Fruit fly (Drosophila melanogaster) whole organism, embryonic: Measurements from ENCODE around the gene CG10031.

Source experiments
- CG10274 ChIP-seq: fragments of 200-800 bp; sonication (Bioruptor generic); optimal IDR thresholded peaks from 3 replicates; lab custom pipeline; 2017; ENCODE audit warnings: missing biosample characterization, mild to moderate bottlenecking, missing genetic modification characterization
- CG1233 ChIP-seq: fragments of 200-800 bp; sonication (Bioruptor generic); optimal IDR thresholded peaks from 4 replicates; lab custom pipeline; 2018; ENCODE audit warnings: missing biosample characterization, mild to moderate bottlenecking, missing genetic modification characterization
- CG14050 ChIP-seq: fragments of 200-800 bp; sonication (Bioruptor generic); IDR thresholded peaks from 3 replicates; pipeline ENCODE4 v1.3.6; 2022; ENCODE audit warnings: missing biosample characterization, missing genetic modification characterization
- CG14667 ChIP-seq: fragments of 200-800 bp; sonication (Bioruptor generic); IDR thresholded peaks from 2 replicates; pipeline ENCODE4 v1.3.6; 2022; ENCODE audit warnings: missing biosample characterization, missing genetic modification characterization
- CG14860 ChIP-seq: fragments of 200-800 bp; sonication (Bioruptor generic); IDR thresholded peaks from 3 replicates; pipeline ENCODE4 v1.3.6; 2022; ENCODE audit warnings: missing biosample characterization, missing genetic modification characterization; ENCODE audit not compliant: partially characterized antibody
- CG1529 ChIP-seq: fragments of 200-800 bp; sonication (Bioruptor generic); optimal IDR thresholded peaks from 3 replicates; lab custom pipeline; 2018; ENCODE audit warnings: missing biosample characterization, missing genetic modification characterization
- CG15479 ChIP-seq: fragments of 200-800 bp; sonication (Bioruptor generic); optimal IDR thresholded peaks from 3 replicates; lab custom pipeline; 2019; ENCODE audit warnings: missing biosample characterization, mild to moderate bottlenecking, missing genetic modification characterization, moderate library complexity
- CG18764 ChIP-seq: fragments of 200-800 bp; sonication (Bioruptor generic); optimal IDR thresholded peaks from 3 replicates; lab custom pipeline; 2016; ENCODE audit warnings: missing biosample characterization, missing genetic modification characterization
- CG32767 ChIP-seq: fragments of 200-800 bp; sonication (Bioruptor generic); IDR thresholded peaks from 2 replicates; pipeline ENCODE4 v1.3.6; 2022; ENCODE audit warnings: missing biosample characterization, missing genetic modification characterization
- CG34224 ChIP-seq: fragments of 200-800 bp; sonication (Bioruptor generic); IDR thresholded peaks from 3 replicates; pipeline ENCODE4 v1.3.6; 2022; ENCODE audit warnings: missing biosample characterization, missing genetic modification characterization; ENCODE audit not compliant: partially characterized antibody
- CG3847 ChIP-seq: fragments of 200-800 bp; sonication (Bioruptor generic); IDR thresholded peaks from 2 replicates; pipeline ENCODE4 v1.3.6; 2022; ENCODE audit warnings: missing biosample characterization, missing genetic modification characterization
- CG4360 ChIP-seq: fragments of 200-800 bp; sonication (Bioruptor generic); IDR thresholded peaks from 2 replicates; pipeline ENCODE4 v1.3.6; 2022; ENCODE audit warnings: missing biosample characterization, missing genetic modification characterization
- CG6272 ChIP-seq: fragments of 200-800 bp; sonication (Bioruptor generic); IDR thresholded peaks from 2 replicates; pipeline ENCODE4 v1.3.6; 2022; ENCODE audit warnings: missing biosample characterization, missing genetic modification characterization
- CG8944 ChIP-seq: fragments of 200-800 bp; sonication (Bioruptor generic); optimal IDR thresholded peaks from 3 replicates; lab custom pipeline; 2016; ENCODE audit warnings: missing biosample characterization, missing genetic modification characterization
- Dbx ChIP-seq: fragments of 200-800 bp; sonication (Bioruptor generic); IDR thresholded peaks from 3 replicates; pipeline ENCODE4 v1.3.6; 2022; ENCODE audit warnings: missing biosample characterization, missing genetic modification characterization
- Doc2 ChIP-seq: fragments of 200-800 bp; sonication (Bioruptor generic); IDR thresholded peaks from 2 replicates; pipeline ENCODE4 v1.3.6; 2022; ENCODE audit warnings: missing biosample characterization, missing genetic modification characterization
- Dp ChIP-seq: fragments of 200-800 bp; sonication (Bioruptor generic); optimal IDR thresholded peaks from 2 replicates; lab custom pipeline; 2018; ENCODE audit warnings: missing biosample characterization, mild to moderate bottlenecking, missing genetic modification characterization, moderate library complexity
- GATAe ChIP-seq: fragments of 200-800 bp; sonication (Bioruptor generic); conservative IDR thresholded peaks from 2 replicates; pipeline ENCODE4 v1.3.6; 2022; ENCODE audit warnings: missing biosample characterization, missing genetic modification characterization
- HHEX ChIP-seq: fragments of 200-800 bp; sonication (Bioruptor generic); optimal IDR thresholded peaks from 3 replicates; lab custom pipeline; 2017; ENCODE audit warnings: missing biosample characterization, mild to moderate bottlenecking, missing genetic modification characterization, missing genetic modification reagents
- Hey ChIP-seq: fragments of 200-800 bp; sonication (Bioruptor generic); optimal IDR thresholded peaks from 3 replicates; lab custom pipeline; 2018; ENCODE audit warnings: missing biosample characterization, mild to moderate bottlenecking, missing genetic modification characterization
- Kr ChIP-seq: fragments of 200-800 bp; sonication (Bioruptor generic); optimal IDR thresholded peaks from 2 replicates; lab custom pipeline; 2017; ENCODE audit warnings: missing biosample characterization, mild to moderate bottlenecking, missing genetic modification characterization
- Mrtf ChIP-seq: fragments of 200-800 bp; sonication (Bioruptor generic); IDR thresholded peaks from 3 replicates; pipeline ENCODE4 v1.3.6; 2022; ENCODE audit warnings: missing biosample characterization, missing genetic modification characterization
- NC2β ChIP-seq: fragments of 200-800 bp; sonication (Bioruptor generic); optimal IDR thresholded peaks from 2 replicates; lab custom pipeline; 2016; ENCODE audit warnings: missing biosample characterization, missing genetic modification characterization
- NK7.1 ChIP-seq: fragments of 200-800 bp; sonication (Bioruptor generic); optimal IDR thresholded peaks from 3 replicates; lab custom pipeline; 2016; ENCODE audit warnings: missing biosample characterization, missing genetic modification characterization
- Nf-YC ChIP-seq: fragments of 200-800 bp; optimal IDR thresholded peaks from 3 replicates; lab custom pipeline; 2019; ENCODE audit warnings: missing biosample characterization, mild to moderate bottlenecking, missing genetic modification characterization, moderate library complexity
- Rx ChIP-seq: fragments of 200-800 bp; sonication (Bioruptor generic); IDR thresholded peaks from 2 replicates; pipeline ENCODE4 v1.3.6; 2022; ENCODE audit warnings: missing biosample characterization, missing genetic modification characterization
- Sox102F ChIP-seq: fragments of 200-800 bp; sonication (Bioruptor generic); optimal IDR thresholded peaks from 2 replicates; lab custom pipeline; 2018; ENCODE audit warnings: missing biosample characterization, mild to moderate bottlenecking, missing genetic modification characterization, moderate library complexity
- Spps ChIP-seq: fragments of 200-800 bp; sonication (Bioruptor generic); optimal IDR thresholded peaks from 2 replicates; lab custom pipeline; 2018; ENCODE audit warnings: missing biosample characterization, mild to moderate bottlenecking, missing genetic modification characterization
- YL-1 ChIP-seq: fragments of 200-800 bp; sonication (Bioruptor generic); optimal IDR thresholded peaks from 3 replicates; lab custom pipeline; 2017; ENCODE audit warnings: missing biosample characterization, mild to moderate bottlenecking, missing genetic modification characterization
- ab ChIP-seq: fragments of 200-800 bp; sonication (Bioruptor generic); optimal IDR thresholded peaks from 2 replicates; lab custom pipeline; 2016; ENCODE audit warnings: missing biosample characterization, missing genetic modification characterization
- ato ChIP-seq: fragments of 200-800 bp; sonication (Bioruptor generic); IDR thresholded peaks from 2 replicates; pipeline ENCODE4 v1.3.6; 2022; ENCODE audit warnings: missing biosample characterization, missing genetic modification characterization; ENCODE audit not compliant: partially characterized antibody
- bab2 ChIP-seq: fragments of 200-800 bp; sonication (Bioruptor generic); optimal IDR thresholded peaks from 2 replicates; lab custom pipeline; 2016; ENCODE audit warnings: missing biosample characterization, missing genetic modification characterization
- cad ChIP-seq: fragments of >200 bp; optimal IDR thresholded peaks from 2 replicates; lab custom pipeline; 2017; ENCODE audit warnings: missing biosample characterization, missing genetic modification characterization
- chif ChIP-seq, 2 experiments: fragments of 200-800 bp; sonication (Bioruptor generic); optimal IDR thresholded peaks; 3 replicates each; lab custom pipeline; 2016; ENCODE audit warnings: missing biosample characterization in 2 of 2, missing genetic modification characterization in 2 of 2
- crc ChIP-seq: fragments of 200-800 bp; sonication (Bioruptor generic); optimal IDR thresholded peaks from 2 replicates; lab custom pipeline; 2016; ENCODE audit warnings: missing biosample characterization, missing genetic modification characterization
- dan ChIP-seq: fragments of 200-800 bp; sonication (Bioruptor generic); IDR thresholded peaks from 2 replicates; pipeline ENCODE4 v1.3.6; 2022; ENCODE audit warnings: missing biosample characterization, missing genetic modification characterization
- eyg ChIP-seq: fragments of 200-800 bp; sonication (Bioruptor generic); optimal IDR thresholded peaks from 3 replicates; lab custom pipeline; 2016; ENCODE audit warnings: missing biosample characterization, missing genetic modification characterization
- gsb-n ChIP-seq: fragments of 200-800 bp; sonication (Bioruptor generic); optimal IDR thresholded peaks from 3 replicates; lab custom pipeline; 2018; ENCODE audit warnings: missing biosample characterization, mild to moderate bottlenecking, missing genetic modification characterization
- ham ChIP-seq: fragments of 200-800 bp; sonication (Bioruptor generic); IDR thresholded peaks from 2 replicates; pipeline ENCODE4 v1.3.6; 2022; ENCODE audit warnings: missing biosample characterization, missing genetic modification characterization
- hb ChIP-seq: fragments of 200-800 bp; sonication (Bioruptor generic); IDR thresholded peaks from 3 replicates; pipeline ENCODE4 v1.3.6; 2022; ENCODE audit warnings: missing biosample characterization, missing genetic modification characterization; ENCODE audit not compliant: partially characterized antibody
- klu ChIP-seq: fragments of 200-800 bp; sonication (Bioruptor generic); IDR thresholded peaks from 2 replicates; pipeline ENCODE4 v1.3.6; 2022; ENCODE audit warnings: missing biosample characterization, missing genetic modification characterization
- mirr ChIP-seq: fragments of 200-800 bp; sonication (Bioruptor generic); optimal IDR thresholded peaks from 3 replicates; lab custom pipeline; 2018; ENCODE audit warnings: missing biosample characterization, mild to moderate bottlenecking, missing genetic modification characterization
- oc ChIP-seq: fragments of 200-800 bp; sonication (Bioruptor generic); optimal IDR thresholded peaks from 2 replicates; lab custom pipeline; 2018; ENCODE audit warnings: missing biosample characterization, mild to moderate bottlenecking, missing genetic modification characterization, moderate library complexity
- row ChIP-seq: fragments of 200-800 bp; sonication (Bioruptor generic); IDR thresholded peaks from 3 replicates; pipeline ENCODE4 v1.3.6; 2022; ENCODE audit warnings: missing biosample characterization, missing genetic modification characterization
- slou ChIP-seq: fragments of 200-800 bp; sonication (Bioruptor generic); optimal IDR thresholded peaks from 3 replicates; lab custom pipeline; 2016; ENCODE audit warnings: missing biosample characterization, missing genetic modification characterization
- sna ChIP-seq: fragments of 200-800 bp; sonication (Bioruptor generic); IDR thresholded peaks from 2 replicates; pipeline ENCODE4 v1.3.6; 2022; ENCODE audit warnings: missing biosample characterization, missing genetic modification characterization; ENCODE audit not compliant: partially characterized antibody
- unpg ChIP-seq: fragments of 200-800 bp; sonication (Bioruptor generic); optimal IDR thresholded peaks from 3 replicates; lab custom pipeline; 2018; ENCODE audit warnings: missing biosample characterization, mild to moderate bottlenecking, missing genetic modification characterization, moderate library complexity
- wor ChIP-seq: fragments of 200-800 bp; sonication (Bioruptor generic); IDR thresholded peaks from 2 replicates; pipeline ENCODE4 v1.3.6; 2022; ENCODE audit warnings: missing biosample characterization, missing genetic modification characterization
- yki ChIP-seq: fragments of >200 bp; optimal IDR thresholded peaks from 3 replicates; lab custom pipeline; 2018
- zen2 ChIP-seq: fragments of 200-800 bp; sonication (Bioruptor generic); IDR thresholded peaks from 3 replicates; pipeline ENCODE4 v1.3.6; 2022; ENCODE audit warnings: missing biosample characterization, missing genetic modification characterization; ENCODE audit not compliant: partially characterized antibody

Gene CG10031

dm6 chr2L:3657349-3658142, 41.3 kb downstream of the CG10031 start (continued):
- TF ChIP-seq CG34224 (GFP tag; lab: Robert Waterston, UW) (no peak), CG8944 (GFP tag; lab: Kevin White, UChicago) (no peak), row (GFP tag; lab: Robert Waterston, UW) (peak; percentile 72; the same call in 2 of the 3 replicates), CG32767 (GFP tag; lab: Robert Waterston, UW) (peak; percentile 80), CG18764 (GFP tag; lab: Kevin White, UChicago) (peak; percentile 36), yki (peak; percentile 32), NC2β (GFP tag; lab: Kevin White, UChicago) (peak; percentile 45), dan (GFP tag; lab: Robert Waterston, UW) (no peak), CG4360 (no peak), zen2 (GFP tag; lab: Robert Waterston, UW) (no peak), Dp (GFP tag; lab: Kevin White, UChicago) (peak; percentile 19), unpg (peak; percentile 40), CG10274 (GFP tag; lab: Kevin White, UChicago) (no peak), crc (GFP tag; lab: Kevin White, UChicago) (no peak), bab2 (GFP tag; lab: Kevin White, UChicago) (peak; percentile 66), Kr (GFP tag; lab: Kevin White, UChicago) (no peak), cad (GFP tag; lab: Kevin White, UChicago) (no peak), hb (GFP tag; lab: Robert Waterston, UW) (no peak), YL-1 (GFP tag; lab: Kevin White, UChicago) (no peak), ab (GFP tag; lab: Kevin White, UChicago) (no peak), eyg (no peak), klu (GFP tag; lab: Robert Waterston, UW) (no peak), Hey (tag; lab: Kevin White, UChicago) (no peak), Dbx (GFP tag; lab: Robert Waterston, UW) (peak; percentile 81), mirr (peak; percentile 56), Sox102F (GFP tag; lab: Kevin White, UChicago) (peak; percentile 32), chif (GFP tag; optimal IDR thresholded peaks at IDR 0.05; lab: Kevin White, UChicago) (peak in 1 of 2 experiments; percentile 64), CG1529 (GFP tag; lab: Kevin White, UChicago) (no peak), HHEX (GFP tag; lab: Kevin White, UChicago) (no peak), GATAe (GFP tag; lab: Robert Waterston, UW) (no peak), NK7.1 (GFP tag; lab: Kevin White, UChicago) (no peak), Rx (GFP tag; lab: Robert Waterston, UW) (0 out of 2 replicates have a peak, but pooled peaks have one; percentile 23), CG6272 (peak; percentile 55), CG15479 (GFP tag; lab: Kevin White, UChicago) (no peak), sna (GFP tag; lab: Robert Waterston, UW) (no peak), Doc2 (GFP tag; lab: Robert Waterston, UW) (no peak), wor (no peak), CG14860 (GFP tag; lab: Robert Waterston, UW) (no peak), CG1233 (GFP tag; lab: Kevin White, UChicago) (peak; percentile 43), ato (GFP tag; lab: Robert Waterston, UW) (no peak), Nf-YC (tag; lab: Kevin White, UChicago) (peak; percentile 85), slou (no peak), CG14050 (GFP tag; lab: Robert Waterston, UW) (no peak), ham (GFP tag; lab: Robert Waterston, UW) (no peak), Mrtf (GFP tag; lab: Robert Waterston, UW) (no peak), oc (tag; lab: Kevin White, UChicago) (peak; percentile 38), CG14667 (GFP tag; lab: Robert Waterston, UW) (no peak), CG3847 (GFP tag; lab: Robert Waterston, UW) (peak; percentile 44; the same call in 1 of the 2 replicates), Spps (tag; lab: Kevin White, UChicago) (no peak), gsb-n (no peak)
